Fruit fly (Drosophila melanogaster): ENCODE measurements around the gene CG31183.

dm6 chr3R:15925329-15925728, 49.6 kb upstream of the CG31183 start, which contains the start of gene CG34276:
- TF ChIP-seq pan (optimal IDR thresholded peaks at IDR 0.05): no peak
- TF ChIP-seq br (GFP tag; optimal IDR thresholded peaks at IDR 0.05): no peak
- TF ChIP-seq OdsH (GFP tag; optimal IDR thresholded peaks at IDR 0.05): no peak
- TF ChIP-seq brk (GFP tag; optimal IDR thresholded peaks at IDR 0.05): no peak

Measured in whole organism, wandering third instar larva.